Worm (Caenorhabditis elegans): ENCODE results near the gene nspb-10.

DNA sequence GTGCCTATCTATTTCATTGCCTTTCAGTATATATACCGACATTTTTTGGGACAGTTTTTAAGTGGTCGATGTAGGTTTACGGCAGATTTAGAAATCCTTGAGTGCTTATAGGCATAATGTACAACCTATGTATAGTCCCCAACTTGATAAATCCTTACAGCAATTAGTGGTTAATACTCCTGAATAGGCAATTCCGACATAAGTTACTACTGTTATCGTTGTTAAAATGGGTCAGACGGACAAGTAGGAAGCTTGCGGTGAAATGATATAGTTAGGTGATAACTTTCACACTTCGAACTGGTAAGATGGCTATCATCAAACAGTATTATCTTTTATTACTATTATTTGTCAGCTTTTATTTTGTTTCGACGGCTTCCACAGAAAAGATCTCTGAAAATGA is 34.7 kb upstream of the nspb-10 start, which contains the start of gene mltn-10:
- TF ChIP-seq hmg-1.1 (GFP tag; IDR thresholded peaks at IDR 0.05): no peak
- TF ChIP-seq hif-1 (tag; optimal IDR thresholded peaks at IDR 0.05): no peak
- no peak for TF ChIP-seq F10B5.3 (tag; optimal IDR thresholded peaks at IDR 0.05)
- TF ChIP-seq F37D6.2 (tag; optimal IDR thresholded peaks at IDR 0.05): no peak
- no peak for TF ChIP-seq ces-1 (GFP tag; optimal IDR thresholded peaks at IDR 0.05)
- no peak for TF ChIP-seq nhr-25 (tag; optimal IDR thresholded peaks at IDR 0.05; ENCODE audit: borderline replicate concordance, insufficient read depth)
- TF ChIP-seq T20F7.1 (GFP tag; optimal IDR thresholded peaks at IDR 0.05): no peak
- TF ChIP-seq fos-1 (tag; optimal IDR thresholded peaks at IDR 0.05): no peak
- no peak for TF ChIP-seq nhr-41 (GFP tag; IDR thresholded peaks at IDR 0.05)
- no peak for TF ChIP-seq madf-9 (GFP tag; conservative IDR thresholded peaks at IDR 0.05)
- TF ChIP-seq pha-4 (GFP tag; IDR thresholded peaks at IDR 0.05): no peak
- no peak for TF ChIP-seq pha-4 (tag; optimal IDR thresholded peaks at IDR 0.05)
- no peak for TF ChIP-seq ama-1 (optimal IDR thresholded peaks at IDR 0.05)
- no peak for TF ChIP-seq jun-1 (tag; optimal IDR thresholded peaks at IDR 0.05)
- TF ChIP-seq set-16 (GFP tag; IDR thresholded peaks at IDR 0.05): no peak
